Fruit fly (Drosophila melanogaster): ENCODE data around the gene CaBP1.
A peak's percentile ranks its signal among the peaks of the same experiment; 100 is the strongest.

Gene CaBP1

dm6 chr2L:16315027-16315426 is 41.5 kb downstream of the CaBP1 start:
- peak; percentile 6 for TF ChIP-seq noc (tag; optimal IDR thresholded peaks at IDR 0.05)

dm6 chr2L:16310648-16311047 is 45.9 kb downstream of the CaBP1 start, which contains the start of the genes cni and fzy:
Gene cni, minus strand, starts transcription at chr2L:16310726.
Gene fzy, plus strand, starts transcription at chr2L:16310956.
- no peak for TF ChIP-seq noc (tag; optimal IDR thresholded peaks at IDR 0.05)

- TF ChIP-seq noc (tag; optimal IDR thresholded peaks at IDR 0.05), result peak; percentile 74
These were observed 49.4 kb downstream of the CaBP1 start, which contains the start of the genes CG5861 and Syx5 for dm6 chr2L:16307026-16307703. Gene CG5861, minus strand, starts transcription at chr2L:16307298. Gene Syx5, plus strand, starts transcription at chr2L:16307346.

All from whole organism, larva.